Fruit fly (Drosophila melanogaster): Measurements from ENCODE around the gene nAChRbeta3.

Gene nAChRbeta3

DNA sequence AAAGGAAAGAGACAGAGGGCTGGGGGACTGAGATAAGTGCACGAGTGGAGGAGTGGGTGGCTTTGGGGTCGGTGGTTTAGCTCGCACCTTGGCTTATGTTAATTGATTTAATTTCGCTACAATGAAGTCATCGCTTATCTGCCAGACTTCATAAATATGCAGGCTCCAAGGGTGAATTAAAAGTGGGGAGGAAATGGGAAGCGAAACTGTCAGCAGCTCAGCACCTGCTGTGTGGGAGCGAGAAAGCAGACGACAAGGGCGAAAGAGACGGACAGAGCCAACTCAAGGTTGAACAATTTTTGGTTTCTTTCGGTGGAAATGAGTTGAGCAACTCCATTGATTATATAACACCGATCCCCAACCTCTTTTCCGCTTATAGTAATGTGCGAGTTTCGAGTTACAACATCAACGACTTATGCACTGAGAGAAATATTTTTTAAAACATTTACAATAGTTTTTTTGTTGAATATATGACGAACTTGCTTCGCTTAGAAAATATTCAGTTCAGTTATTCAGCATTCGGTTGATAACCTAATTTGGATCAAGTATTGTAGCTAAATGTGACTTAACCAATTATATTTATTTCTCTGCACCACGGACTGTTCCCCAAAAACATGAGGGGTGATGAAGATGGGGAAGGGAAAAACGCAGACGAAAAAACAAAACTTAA is 24.5 kb upstream of the nAChRbeta3 start (continued):
- TF ChIP-seq HHEX (GFP tag; optimal IDR thresholded peaks at IDR 0.05) (peak; percentile 75), Adf1 (GFP tag; IDR thresholded peaks at IDR 0.05) (0 out of 2 replicates have a peak, but pooled peaks have one; percentile 10), CG34376 (GFP tag; optimal IDR thresholded peaks at IDR 0.05) (no peak), corto (GFP tag; optimal IDR thresholded peaks at IDR 0.05) (no peak), az2 (GFP tag; optimal IDR thresholded peaks at IDR 0.05) (peak; percentile 90), CG15269 (tag; optimal IDR thresholded peaks at IDR 0.05) (peak; percentile 88), CG9727 (GFP tag; optimal IDR thresholded peaks at IDR 0.05) (peak; percentile 90), Gsc (GFP tag; IDR thresholded peaks at IDR 0.05) (peak; percentile 42; the same call in 1 of the 2 replicates), otp (GFP tag; IDR thresholded peaks at IDR 0.05) (peak; percentile 87), CG8924 (tag; optimal IDR thresholded peaks at IDR 0.05) (peak; percentile 92), CG31365 (tag; optimal IDR thresholded peaks at IDR 0.05) (no peak), Dbx (GFP tag; IDR thresholded peaks at IDR 0.05) (no peak), CG7372 (GFP tag; IDR thresholded peaks at IDR 0.05) (peak; percentile 73), br (optimal IDR thresholded peaks at IDR 0.05) (no peak), CG2712 (tag; optimal IDR thresholded peaks at IDR 0.05) (peak; percentile 91), Ets65A (GFP tag) (peak; percentile 92), Camta (GFP tag; optimal IDR thresholded peaks at IDR 0.05) (peak; percentile 88), CoRest (tag; optimal IDR thresholded peaks at IDR 0.05) (peak; percentile 91), CG32532 (GFP tag; IDR thresholded peaks at IDR 0.05) (peak; percentile 53), shn (GFP tag; optimal IDR thresholded peaks at IDR 0.05) (peak; percentile 70), trh (GFP tag; optimal IDR thresholded peaks at IDR 0.05) (peak; percentile 79), Jarid2 (GFP tag; optimal IDR thresholded peaks at IDR 0.05) (peak; percentile 29), Drgx (GFP tag; IDR thresholded peaks at IDR 0.05) (0 out of 2 replicates have a peak, but pooled peaks have one; percentile 26), dysf (GFP tag; IDR thresholded peaks at IDR 0.05) (peak; percentile 86), ssp (GFP tag; IDR thresholded peaks at IDR 0.05) (peak; percentile 63), CG7786 (GFP tag; optimal IDR thresholded peaks at IDR 0.05) (peak; percentile 64), HmgD (GFP tag; optimal IDR thresholded peaks at IDR 0.05) (peak; percentile 65), CG8281 (tag; optimal IDR thresholded peaks at IDR 0.05) (peak; percentile 37), CG15696 (tag; optimal IDR thresholded peaks at IDR 0.05) (peak; percentile 68), CG11560 (tag; IDR thresholded peaks at IDR 0.05) (no peak), Atf-2 (GFP tag; optimal IDR thresholded peaks at IDR 0.05) (peak; percentile 84), dati (GFP tag; IDR thresholded peaks at IDR 0.05) (peak; percentile 56; the same call in 1 of the 2 replicates), Kr (GFP tag; optimal IDR thresholded peaks at IDR 0.05) (peak; percentile 80), CG6683 (GFP tag; optimal IDR thresholded peaks at IDR 0.05) (peak; percentile 25), Gug (GFP tag; IDR thresholded peaks at IDR 0.05) (peak; percentile 41; the same call in 2 of the 4 replicates), psq (GFP tag; optimal IDR thresholded peaks at IDR 0.05) (peak; percentile 30), CG10462 (GFP tag; optimal IDR thresholded peaks at IDR 0.05) (peak; percentile 79), pros (GFP tag; optimal IDR thresholded peaks at IDR 0.05) (no peak), btn (GFP tag; optimal IDR thresholded peaks at IDR 0.05) (peak; percentile 82), gsb (GFP tag; IDR thresholded peaks at IDR 0.05) (peak; percentile 22; the same call in 1 of the 2 replicates), CG4328 (GFP tag; optimal IDR thresholded peaks at IDR 0.05) (no peak), dmrt11E (tag; optimal IDR thresholded peaks at IDR 0.05) (peak; percentile 96), CG1024 (GFP tag; IDR thresholded peaks at IDR 0.05) (peak; percentile 81), D19B (GFP tag; optimal IDR thresholded peaks at IDR 0.05) (no peak), CG15011 (GFP tag; optimal IDR thresholded peaks at IDR 0.05) (no peak), CG43689 (GFP tag; IDR thresholded peaks at IDR 0.05) (peak; percentile 58), CG11247 (GFP tag; IDR thresholded peaks at IDR 0.05) (peak; percentile 52), ems (GFP tag; optimal IDR thresholded peaks at IDR 0.05) (peak; percentile 86), CG12155 (GFP tag; optimal IDR thresholded peaks at IDR 0.05) (peak; percentile 76), Usf (GFP tag; optimal IDR thresholded peaks at IDR 0.05) (peak; percentile 54), CG18764 (GFP tag; optimal IDR thresholded peaks at IDR 0.05) (peak; percentile 36)

All from whole organism, embryonic.